Fruit fly (Drosophila melanogaster) whole organism, adult: ENCODE results near the gene da.

ENCODE experiments used
- CG11617 ChIP-seq: fragments of 200-800 bp; sonication (Bioruptor generic); optimal IDR thresholded peaks from 2 replicates; lab custom pipeline; 2017; ENCODE audit warnings: mild to moderate bottlenecking, missing biosample characterization, missing genetic modification reagents, missing genetic modification characterization
- CG12768 ChIP-seq: fragments of 200-800 bp; sonication (Bioruptor generic); optimal IDR thresholded peaks from 2 replicates; lab custom pipeline; 2017; ENCODE audit warnings: missing biosample characterization, missing genetic modification characterization, mild to moderate bottlenecking, moderate library complexity, missing genetic modification reagents
- CG14711 ChIP-seq: fragments of 200-800 bp; sonication (Bioruptor generic); optimal IDR thresholded peaks from 2 replicates; lab custom pipeline; 2018; ENCODE audit warnings: missing biosample characterization, mild to moderate bottlenecking, missing genetic modification characterization, moderate library complexity
- CG1620 ChIP-seq: fragments of 200-800 bp; sonication (Bioruptor generic); optimal IDR thresholded peaks from 2 replicates; lab custom pipeline; 2016; ENCODE audit warnings: missing biosample characterization, missing genetic modification characterization
- CG33017 ChIP-seq: fragments of 200-800 bp; sonication (Bioruptor generic); optimal IDR thresholded peaks from 2 replicates; lab custom pipeline; 2018; ENCODE audit warnings: missing biosample characterization, mild to moderate bottlenecking, missing genetic modification characterization, moderate library complexity
- CG5204 ChIP-seq: fragments of 200-800 bp; sonication (Bioruptor generic); optimal IDR thresholded peaks from 2 replicates; lab custom pipeline; 2016; ENCODE audit warnings: missing biosample characterization, missing genetic modification characterization
- CG7045 ChIP-seq: fragments of 200-800 bp; sonication (Bioruptor generic); optimal IDR thresholded peaks from 2 replicates; lab custom pipeline; 2017; ENCODE audit warnings: missing biosample characterization, mild to moderate bottlenecking, missing genetic modification characterization
- CG7101 ChIP-seq: fragments of 200-800 bp; sonication (Bioruptor generic); optimal IDR thresholded peaks from 2 replicates; lab custom pipeline; 2018; ENCODE audit warnings: missing biosample characterization, mild to moderate bottlenecking, missing genetic modification characterization, moderate library complexity
- Clk ChIP-seq: fragments of 200-800 bp; sonication (Bioruptor generic); optimal IDR thresholded peaks from 2 replicates; lab custom pipeline; 2017; ENCODE audit warnings: missing biosample characterization, missing genetic modification characterization
- Crg-1 ChIP-seq: fragments of 200-800 bp; sonication (Bioruptor generic); optimal IDR thresholded peaks from 2 replicates; lab custom pipeline; 2016; ENCODE audit warnings: missing biosample characterization, missing genetic modification characterization
- Hr96 ChIP-seq: fragments of 200-800 bp; sonication (Bioruptor generic); optimal IDR thresholded peaks from 2 replicates; lab custom pipeline; 2016; ENCODE audit warnings: missing biosample characterization, missing genetic modification characterization
- Mnt ChIP-seq: fragments of 200-800 bp; sonication (Bioruptor generic); optimal IDR thresholded peaks from 2 replicates; lab custom pipeline; 2016; ENCODE audit warnings: missing biosample characterization, mild to moderate bottlenecking, missing genetic modification characterization
- bab1 ChIP-seq: fragments of 200-800 bp; sonication (Bioruptor generic); optimal IDR thresholded peaks from 3 replicates; lab custom pipeline; 2019; ENCODE audit warnings: missing biosample characterization, mild to moderate bottlenecking, missing genetic modification characterization, moderate library complexity
- cic ChIP-seq: fragments of 200-800 bp; sonication (Bioruptor generic); optimal IDR thresholded peaks from 2 replicates; lab custom pipeline; 2017; ENCODE audit warnings: missing biosample characterization, mild to moderate bottlenecking, missing genetic modification characterization, moderate library complexity
- cnc ChIP-seq, 2 experiments: fragments of >200 bp; optimal IDR thresholded peaks; 2 replicates each; lab custom pipeline; 2017
- kay ChIP-seq: fragments of 200-800 bp; sonication (Bioruptor generic); peaks from one replicate; lab custom pipeline; 2016; ENCODE audit warnings: missing biosample characterization, missing genetic modification characterization, borderline replicate concordance
- ovo ChIP-seq: fragments of 200-800 bp; sonication (Bioruptor generic); optimal IDR thresholded peaks from 2 replicates; lab custom pipeline; 2016; ENCODE audit warnings: missing biosample characterization, missing genetic modification characterization
- pad ChIP-seq: fragments of 200-800 bp; sonication (Bioruptor generic); optimal IDR thresholded peaks from 3 replicates; lab custom pipeline; 2017; ENCODE audit warnings: missing biosample characterization, missing genetic modification characterization, mild to moderate bottlenecking, moderate library complexity, missing genetic modification reagents
- tj ChIP-seq: fragments of 200-800 bp; sonication (Bioruptor generic); optimal IDR thresholded peaks from 3 replicates; lab custom pipeline; 2017; ENCODE audit warnings: missing biosample characterization, mild to moderate bottlenecking, missing genetic modification characterization, moderate library complexity
- toe ChIP-seq: fragments of 200-800 bp; sonication (Bioruptor generic); optimal IDR thresholded peaks from 2 replicates; lab custom pipeline; 2016; ENCODE audit warnings: missing biosample characterization, missing genetic modification characterization

The da gene

dm6 chr2L:10422643-10423606 lies 35.0 kb downstream of the da start, which contains the start of the genes pie and Wdfy2:
TSS of gene pie (minus strand) at chr2L:10422780.
TSS of gene Wdfy2 (plus strand) at chr2L:10423291.
- TF ChIP-seq kay (GFP tag; lab: Kevin White, UChicago) (peak; percentile 68), bab1 (peak; percentile 4), CG33017 (tag; lab: Kevin White, UChicago) (no peak), ovo (GFP tag; lab: Kevin White, UChicago) (no peak), tj (GFP tag; lab: Kevin White, UChicago) (peak; percentile 88), CG7045 (GFP tag; lab: Kevin White, UChicago) (no peak), CG7101 (tag; lab: Kevin White, UChicago) (no peak)

- TF ChIP-seq cic (GFP tag; lab: Kevin White, UChicago) (no peak), CG5204 (GFP tag; lab: Kevin White, UChicago) (no peak), bab1 (no peak), CG12768 (GFP tag; lab: Kevin White, UChicago) (no peak), CG7101 (tag; lab: Kevin White, UChicago) (no peak), kay (GFP tag; lab: Kevin White, UChicago) (no peak), Crg-1 (GFP tag; lab: Kevin White, UChicago) (no peak), CG7045 (GFP tag; lab: Kevin White, UChicago) (no peak), Hr96 (GFP tag; lab: Kevin White, UChicago) (no peak), toe (GFP tag; lab: Kevin White, UChicago) (no peak), CG33017 (tag; lab: Kevin White, UChicago) (no peak), cnc (optimal IDR thresholded peaks at IDR 0.05; lab: Kevin White, UChicago) (no peak), CG11617 (no peak), ovo (GFP tag; lab: Kevin White, UChicago) (no peak), tj (GFP tag; lab: Kevin White, UChicago) (no peak), Clk (no peak)
Measured at dm6 chr2L:10425599-10425998, 37.7 kb downstream of the da start.

dm6 chr2L:10426534-10427048 lies 38.7 kb downstream of the da start, which contains the start of the genes SmB and KdelR:
TSS of gene SmB (minus strand) at chr2L:10426627.
TSS of gene KdelR (plus strand) at chr2L:10426887.
- TF ChIP-seq CG7101 (tag; lab: Kevin White, UChicago) (peak; percentile 63), pad (GFP tag; lab: Kevin White, UChicago) (no peak), Mnt (GFP tag; lab: Kevin White, UChicago) (peak; percentile 89), CG14711 (tag; lab: Kevin White, UChicago) (peak; percentile 65), toe (GFP tag; lab: Kevin White, UChicago) (no peak), kay (GFP tag; lab: Kevin White, UChicago) (no peak), ovo (GFP tag; lab: Kevin White, UChicago) (no peak), CG11617 (peak; percentile 65), CG5204 (GFP tag; lab: Kevin White, UChicago) (no peak), cnc (optimal IDR thresholded peaks at IDR 0.05; lab: Kevin White, UChicago) (peak in 1 of 2 experiments; percentile 2), CG12768 (GFP tag; lab: Kevin White, UChicago) (no peak), CG33017 (tag; lab: Kevin White, UChicago) (no peak), cic (GFP tag; lab: Kevin White, UChicago) (peak; percentile 26), bab1 (peak; percentile 34), CG7045 (GFP tag; lab: Kevin White, UChicago) (no peak), tj (GFP tag; lab: Kevin White, UChicago) (peak; percentile 97), Clk (no peak), Hr96 (GFP tag; lab: Kevin White, UChicago) (no peak), Crg-1 (GFP tag; lab: Kevin White, UChicago) (peak; percentile 54), CG1620 (no peak)

dm6 chr2L:10428528-10428927 lies 40.6 kb downstream of the da start, which contains the start of gene CG5188:
TSS of gene CG5188 (plus strand) at chr2L:10428829.
- TF ChIP-seq CG11617 (peak; percentile 55), tj (GFP tag; lab: Kevin White, UChicago) (peak; percentile 1), toe (GFP tag; lab: Kevin White, UChicago) (no peak), pad (GFP tag; lab: Kevin White, UChicago) (no peak), CG14711 (tag; lab: Kevin White, UChicago) (peak; percentile 59), CG7045 (GFP tag; lab: Kevin White, UChicago) (peak; percentile 10), Clk (no peak), Hr96 (GFP tag; lab: Kevin White, UChicago) (no peak), CG33017 (tag; lab: Kevin White, UChicago) (peak; percentile 66), Crg-1 (GFP tag; lab: Kevin White, UChicago) (no peak), CG12768 (GFP tag; lab: Kevin White, UChicago) (no peak), ovo (GFP tag; lab: Kevin White, UChicago) (peak; percentile 10), bab1 (peak; percentile 51), Mnt (GFP tag; lab: Kevin White, UChicago) (peak; percentile 30), kay (GFP tag; lab: Kevin White, UChicago) (no peak), CG1620 (no peak), CG5204 (GFP tag; lab: Kevin White, UChicago) (no peak), CG7101 (tag; lab: Kevin White, UChicago) (peak; percentile 55), cic (GFP tag; lab: Kevin White, UChicago) (peak; percentile 2), cnc (optimal IDR thresholded peaks at IDR 0.05; lab: Kevin White, UChicago) (no peak)
